Worm (Caenorhabditis elegans) whole organism, midembryonic: ENCODE measurements around the gene W02H5.2.

Experiments
- T22C8.4 ChIP-seq: fragments of 200-800 bp; sonication (Bioruptor generic); IDR thresholded peaks from 2 replicates; pipeline ENCODE4 v1.3.6; 2022; ENCODE audit warnings: missing genetic modification characterization, missing compliant biosample characterization
- cog-1 ChIP-seq: sonication (generic microtip); optimal IDR thresholded peaks from 2 replicates; lab custom pipeline; 2016; ENCODE audit warnings: missing genetic modification characterization, missing compliant biosample characterization
- flt-1 ChIP-seq: fragments of 200-800 bp; sonication (Bioruptor generic); IDR thresholded peaks from 2 replicates; pipeline ENCODE4 v1.3.6; 2022; ENCODE audit warnings: missing genetic modification characterization, missing compliant biosample characterization
- klf-2 ChIP-seq: fragments of 200-800 bp; sonication (Bioruptor generic); conservative IDR thresholded peaks from 2 replicates; pipeline ENCODE4 v1.3.6; 2022; ENCODE audit warnings: missing genetic modification reagents, missing genetic modification characterization, missing compliant biosample characterization
- med-1 ChIP-seq: sonication (generic microtip); optimal IDR thresholded peaks from 2 replicates; lab custom pipeline; 2017; ENCODE audit warnings: missing genetic modification characterization, mild to moderate bottlenecking, missing compliant biosample characterization, antibody characterized with exemption, missing genetic modification reagents; ENCODE audit not compliant: insufficient read depth
- ref-1 ChIP-seq: fragments of 200-800 bp; sonication (Bioruptor generic); conservative IDR thresholded peaks from 2 replicates; pipeline ENCODE4 v1.3.6; 2022; ENCODE audit warnings: missing genetic modification reagents, missing genetic modification characterization, missing compliant biosample characterization
- tab-1 ChIP-seq: fragments of 200-800 bp; sonication (Bioruptor generic); IDR thresholded peaks from 2 replicates; pipeline ENCODE4 v1.3.6; 2022; ENCODE audit warnings: missing genetic modification characterization, missing compliant biosample characterization
- ztf-23 ChIP-seq: fragments of 200-800 bp; sonication (Bioruptor generic); IDR thresholded peaks from 2 replicates; pipeline ENCODE4 v1.3.6; 2022; ENCODE audit warnings: missing genetic modification reagents, missing genetic modification characterization, missing compliant biosample characterization
- ztf-29 ChIP-seq: fragments of 200-800 bp; sonication (Bioruptor generic); IDR thresholded peaks from 2 replicates; pipeline ENCODE4 v1.3.6; 2022; ENCODE audit warnings: missing genetic modification reagents, missing genetic modification characterization, missing compliant biosample characterization

Gene W02H5.2

ce11 chrV:2675692-2676091, 36.6 kb downstream of the W02H5.2 start:
- TF ChIP-seq T22C8.4 (GFP tag; lab: Robert Waterston, UW) (no peak), ztf-23 (GFP tag; lab: Robert Waterston, UW) (no peak), flt-1 (GFP tag; lab: Robert Waterston, UW) (no peak), cog-1 (tag; lab: Kevin White, UChicago) (no peak)

- TF ChIP-seq tab-1 (GFP tag; lab: Robert Waterston, UW) (no peak), flt-1 (GFP tag; lab: Robert Waterston, UW) (no peak), ztf-29 (GFP tag; lab: Robert Waterston, UW) (no peak), ztf-23 (GFP tag; lab: Robert Waterston, UW) (no peak), med-1 (GFP tag; lab: Kevin White, UChicago) (no peak), ref-1 (GFP tag; lab: Robert Waterston, UW) (no peak), cog-1 (tag; lab: Kevin White, UChicago) (no peak), klf-2 (GFP tag; lab: Robert Waterston, UW) (no peak), T22C8.4 (GFP tag; lab: Robert Waterston, UW) (no peak)
These were observed 38.5 kb downstream of the W02H5.2 start for ce11 chrV:2677648-2678047.

- TF ChIP-seq ztf-23 (GFP tag; lab: Robert Waterston, UW) = no peak
- no peak for TF ChIP-seq med-1 (GFP tag; lab: Kevin White, UChicago)
- TF ChIP-seq cog-1 (tag; lab: Kevin White, UChicago) = no peak
- TF ChIP-seq klf-2 (GFP tag; lab: Robert Waterston, UW) = no peak
- no peak for TF ChIP-seq ref-1 (GFP tag; lab: Robert Waterston, UW)
- TF ChIP-seq flt-1 (GFP tag; lab: Robert Waterston, UW) = no peak
- no peak for TF ChIP-seq ztf-29 (GFP tag; lab: Robert Waterston, UW)
- TF ChIP-seq tab-1 (GFP tag; lab: Robert Waterston, UW) = no peak
- TF ChIP-seq T22C8.4 (GFP tag; lab: Robert Waterston, UW) = no peak
These were observed 44.4 kb downstream of the W02H5.2 start for ce11 chrV:2683497-2683896.

ce11 chrV:2684227-2684626, 45.1 kb downstream of the W02H5.2 start:
- TF ChIP-seq tab-1 (GFP tag; lab: Robert Waterston, UW) = no peak
- no peak for TF ChIP-seq ref-1 (GFP tag; lab: Robert Waterston, UW)
- no peak for TF ChIP-seq cog-1 (tag; lab: Kevin White, UChicago)
- TF ChIP-seq T22C8.4 (GFP tag; lab: Robert Waterston, UW) = no peak
- no peak for TF ChIP-seq klf-2 (GFP tag; lab: Robert Waterston, UW)
- no peak for TF ChIP-seq ztf-29 (GFP tag; lab: Robert Waterston, UW)
- no peak for TF ChIP-seq ztf-23 (GFP tag; lab: Robert Waterston, UW)

ce11 chrV:2688562-2688961, 49.4 kb downstream of the W02H5.2 start:
- TF ChIP-seq cog-1 (tag; lab: Kevin White, UChicago) (no peak), tab-1 (GFP tag; lab: Robert Waterston, UW) (no peak), T22C8.4 (GFP tag; lab: Robert Waterston, UW) (no peak), med-1 (GFP tag; lab: Kevin White, UChicago) (no peak), ztf-23 (GFP tag; lab: Robert Waterston, UW) (no peak), flt-1 (GFP tag; lab: Robert Waterston, UW) (no peak), ztf-29 (GFP tag; lab: Robert Waterston, UW) (no peak), ref-1 (GFP tag; lab: Robert Waterston, UW) (no peak), klf-2 (GFP tag; lab: Robert Waterston, UW) (no peak)

- TF ChIP-seq ref-1 (GFP tag; lab: Robert Waterston, UW) = no peak
- TF ChIP-seq med-1 (GFP tag; lab: Kevin White, UChicago) = no peak
- TF ChIP-seq T22C8.4 (GFP tag; lab: Robert Waterston, UW) = no peak
- no peak for TF ChIP-seq flt-1 (GFP tag; lab: Robert Waterston, UW)
- no peak for TF ChIP-seq tab-1 (GFP tag; lab: Robert Waterston, UW)
These were observed 51.3 kb downstream of the W02H5.2 start for ce11 chrV:2690478-2690877.

- TF ChIP-seq flt-1 (GFP tag; lab: Robert Waterston, UW) (no peak), cog-1 (tag; lab: Kevin White, UChicago) (no peak), ztf-23 (GFP tag; lab: Robert Waterston, UW) (no peak), med-1 (GFP tag; lab: Kevin White, UChicago) (no peak)
These were observed 51.8 kb downstream of the W02H5.2 start for ce11 chrV:2690948-2691347.

ce11 chrV:2694389-2694788, 55.3 kb downstream of the W02H5.2 start, which contains the start of gene Y45G12B.2:
Gene Y45G12B.2 (plus strand): TSS chrV:2694771.
- TF ChIP-seq ztf-29 (GFP tag; lab: Robert Waterston, UW) = no peak
- 0 out of 2 replicates have a peak, but pooled peaks have one; percentile 25 for TF ChIP-seq klf-2 (GFP tag; lab: Robert Waterston, UW)

- no peak for TF ChIP-seq ztf-23 (GFP tag; lab: Robert Waterston, UW)
- no peak for TF ChIP-seq ref-1 (GFP tag; lab: Robert Waterston, UW)
- TF ChIP-seq tab-1 (GFP tag; lab: Robert Waterston, UW) = no peak
- TF ChIP-seq med-1 (GFP tag; lab: Kevin White, UChicago) = no peak
- TF ChIP-seq cog-1 (tag; lab: Kevin White, UChicago) = no peak
- no peak for TF ChIP-seq T22C8.4 (GFP tag; lab: Robert Waterston, UW)
- TF ChIP-seq ztf-29 (GFP tag; lab: Robert Waterston, UW) = no peak
- TF ChIP-seq flt-1 (GFP tag; lab: Robert Waterston, UW) = no peak
- no peak for TF ChIP-seq klf-2 (GFP tag; lab: Robert Waterston, UW)
These were observed 56.8 kb downstream of the W02H5.2 start, which contains the start of gene Y45G12B.3 for ce11 chrV:2695935-2696334. Gene Y45G12B.3 (minus strand): TSS chrV:2696254.
